Worm (Caenorhabditis elegans): ENCODE measurements around the gene K11H12.4.

The K11H12.4 gene

DNA sequence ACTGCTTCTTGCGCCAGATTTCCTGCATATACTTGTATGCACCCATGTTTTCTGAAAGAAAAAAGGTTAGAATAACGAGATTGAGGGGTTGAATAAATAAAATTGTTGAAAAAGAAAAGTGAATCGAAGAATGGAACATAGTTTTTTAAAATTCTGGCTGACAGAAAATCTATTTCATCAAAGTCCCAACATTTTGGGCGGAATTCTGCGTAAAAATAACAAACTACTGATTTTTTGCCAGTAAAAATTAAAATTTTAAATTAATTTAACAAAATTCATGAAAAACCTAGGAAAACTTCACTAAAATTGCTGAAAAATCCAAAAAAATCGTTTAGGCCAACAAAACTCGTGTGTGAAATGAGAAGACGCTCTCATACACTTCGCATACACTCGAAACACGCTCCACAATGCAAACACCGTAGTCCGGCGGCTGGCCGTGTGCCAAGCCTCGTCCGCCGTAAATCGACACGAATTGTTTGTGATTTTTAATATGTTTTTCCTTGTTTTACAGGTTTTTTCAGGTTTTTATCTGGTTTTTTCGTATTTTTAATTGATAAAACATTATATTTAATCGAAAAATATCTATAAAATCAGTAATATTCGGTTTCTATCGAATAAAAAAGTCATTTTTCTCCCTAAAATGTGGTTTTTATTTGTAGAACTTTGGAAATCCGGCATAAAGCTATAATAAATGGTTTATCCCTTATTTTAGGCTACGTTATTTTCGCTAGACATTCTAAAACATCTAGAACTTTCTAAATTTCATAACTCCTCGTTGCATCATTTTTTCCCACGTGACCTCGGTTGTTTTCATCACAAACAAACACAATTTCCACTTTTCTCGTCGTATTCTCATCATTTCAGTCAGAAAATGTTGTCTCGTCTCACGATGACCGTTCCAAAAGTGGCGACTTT, 20.9 kb downstream of the K11H12.4 start, which contains the start of the genes rpl-15 and K11H12.8 (continued):
- TF ChIP-seq F10E7.11 (tag; optimal IDR thresholded peaks at IDR 0.05) (peak; percentile 96), egl-44 (GFP tag; IDR thresholded peaks at IDR 0.05) (peak; percentile 99), C06A6.2 (GFP tag; conservative IDR thresholded peaks at IDR 0.05) (peak; percentile 98), Y53F4B.3 (GFP tag; IDR thresholded peaks at IDR 0.05) (peak; percentile 90), unc-130 (GFP tag; optimal IDR thresholded peaks at IDR 0.05) (peak; percentile 98), him-1 (tag; optimal IDR thresholded peaks at IDR 0.05) (peak; percentile 96), tbp1 (GFP tag; optimal IDR thresholded peaks at IDR 0.05) (peak; percentile 83), zim-3 (tag; optimal IDR thresholded peaks at IDR 0.05) (peak; percentile 96), ekl-4 (GFP tag; IDR thresholded peaks at IDR 0.05) (peak; percentile 99), ztf-25 (GFP tag; IDR thresholded peaks at IDR 0.05) (peak; percentile 99), C17E4.6 (GFP tag; IDR thresholded peaks at IDR 0.05) (peak; percentile 99), B0035.1 (tag; optimal IDR thresholded peaks at IDR 0.05) (peak; percentile 93), gei-17 (GFP tag; optimal IDR thresholded peaks at IDR 0.05) (peak; percentile 92), ceh-91 (GFP tag; IDR thresholded peaks at IDR 0.05) (peak; percentile 98), sptf-2 (GFP tag; optimal IDR thresholded peaks at IDR 0.05) (peak; percentile 96), F57A8.1 (GFP tag; optimal IDR thresholded peaks at IDR 0.05) (peak; percentile 96), bed-2 (GFP tag; IDR thresholded peaks at IDR 0.05) (peak; percentile 98), ccch-3 (GFP tag; optimal IDR thresholded peaks at IDR 0.05) (peak; percentile 76), F52B5.7 (tag; optimal IDR thresholded peaks at IDR 0.05) (peak; percentile 99), ztf-6 (GFP tag; IDR thresholded peaks at IDR 0.05) (peak; percentile 100), lag-1 (GFP tag; IDR thresholded peaks at IDR 0.05) (peak; percentile 90; the same call in 1 of the 2 replicates), F23B12.7 (tag; optimal IDR thresholded peaks at IDR 0.05; ENCODE audit: insufficient read depth) (peak; percentile 99), aptf-2 (GFP tag; conservative IDR thresholded peaks at IDR 0.05) (peak; percentile 96)

DNA sequence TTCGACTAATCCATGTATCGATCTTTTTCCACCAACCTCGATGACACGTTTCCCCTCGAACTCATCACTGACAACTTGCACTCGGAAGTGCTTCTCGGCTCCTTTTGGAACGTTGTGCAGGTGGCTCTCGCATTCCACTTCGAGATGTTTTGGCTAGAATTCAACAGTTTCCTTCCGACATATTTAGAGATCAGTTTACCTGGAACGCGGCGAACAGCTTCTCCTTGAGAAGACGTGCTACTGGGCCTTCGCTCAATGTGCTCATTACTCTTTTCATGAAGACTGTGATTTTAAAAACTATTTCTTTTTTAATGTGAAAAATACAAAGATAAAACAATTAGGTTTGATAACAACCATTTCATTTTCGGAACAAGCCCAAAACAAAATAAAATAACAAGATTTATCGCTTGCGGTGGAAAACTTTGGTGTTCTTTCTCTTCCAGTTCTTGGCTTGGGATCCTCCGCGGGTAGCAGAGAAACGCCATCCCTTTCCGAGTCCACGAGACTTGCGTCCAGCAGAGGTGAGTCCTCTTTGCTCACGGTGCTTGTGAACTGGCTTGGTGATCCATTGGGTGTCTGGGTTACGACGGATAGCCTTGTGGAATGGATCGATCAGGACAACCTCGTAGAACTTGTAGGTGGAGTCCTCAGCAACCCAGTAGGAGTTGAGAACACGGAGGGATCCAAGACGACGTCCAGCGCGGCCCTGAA, 22.4 kb downstream of the K11H12.4 start, which contains the start of gene K11H12.1:
K11H12.1 (minus strand) TSS at position 284 of the 711 bp plus-strand sequence.
- no peak for TF ChIP-seq nhr-120 (GFP tag; IDR thresholded peaks at IDR 0.05)
- peak; percentile 64 for TF ChIP-seq snpc-3.4 (tag; optimal IDR thresholded peaks at IDR 0.05)
- peak; percentile 95 for TF ChIP-seq F39B2.1 (GFP tag; IDR thresholded peaks at IDR 0.05)
- no peak for TF ChIP-seq ccch-3 (GFP tag; optimal IDR thresholded peaks at IDR 0.05)
- no peak for TF ChIP-seq ztf-6 (GFP tag; IDR thresholded peaks at IDR 0.05)
- no peak for TF ChIP-seq ceh-79 (tag; optimal IDR thresholded peaks at IDR 0.05)
- peak; percentile 60 for TF ChIP-seq zfh-2 (GFP tag; conservative IDR thresholded peaks at IDR 0.05)
- TF ChIP-seq D2030.7 (GFP tag; IDR thresholded peaks at IDR 0.05): peak; percentile 42; the same call in 1 of the 2 replicates
- peak; percentile 66; the same call in 1 of the 2 replicates for TF ChIP-seq Y53G8AR.9 (GFP tag; conservative IDR thresholded peaks at IDR 0.05)
- peak; percentile 78 for TF ChIP-seq hsf-1 (GFP tag; IDR thresholded peaks at IDR 0.05)
- TF ChIP-seq ZK185.1 (tag; optimal IDR thresholded peaks at IDR 0.05; ENCODE audit: poor library complexity, severe bottlenecking): peak; percentile 24
- TF ChIP-seq athp-1 (tag; optimal IDR thresholded peaks at IDR 0.05): peak; percentile 47
- peak; percentile 27; the same call in 1 of the 2 replicates for TF ChIP-seq F33H1.4 (GFP tag; IDR thresholded peaks at IDR 0.05)
- TF ChIP-seq hrde-1 (tag; optimal IDR thresholded peaks at IDR 0.05; ENCODE audit: borderline replicate concordance): peak; percentile 48
- no peak for TF ChIP-seq attf-5 (GFP tag; optimal IDR thresholded peaks at IDR 0.05)
- TF ChIP-seq Y56A3A.18 (GFP tag; IDR thresholded peaks at IDR 0.05): peak; percentile 61; the same call in 1 of the 2 replicates
- TF ChIP-seq sea-2 (GFP tag; IDR thresholded peaks at IDR 0.05): no peak
- TF ChIP-seq lin-54 (GFP tag; optimal IDR thresholded peaks at IDR 0.05): peak; percentile 65
- no peak for TF ChIP-seq attf-3 (GFP tag; conservative IDR thresholded peaks at IDR 0.05)
- TF ChIP-seq xnd-1 (tag; optimal IDR thresholded peaks at IDR 0.05): peak; percentile 30
- TF ChIP-seq ceh-100 (GFP tag; IDR thresholded peaks at IDR 0.05): peak; percentile 58
- peak; percentile 25; the same call in 1 of the 2 replicates for TF ChIP-seq lin-26 (GFP tag; IDR thresholded peaks at IDR 0.05)
- TF ChIP-seq unc-130 (GFP tag; optimal IDR thresholded peaks at IDR 0.05): peak; percentile 26
- 0 out of 2 replicates have a peak, but pooled peaks have one; percentile 82 for TF ChIP-seq cebp-2 (GFP tag; IDR thresholded peaks at IDR 0.05)
- peak; percentile 47 for TF ChIP-seq him-1 (tag; optimal IDR thresholded peaks at IDR 0.05)

Data from whole organism, young adult.